Fruit fly (Drosophila melanogaster) whole organism: ENCODE results near the gene DCTN5-p25.

ENCODE experiments used
- CG8478 ChIP-seq: fragments of >200 bp; optimal IDR thresholded peaks from 2 replicates; lab custom pipeline; 2018; ENCODE audit warnings: inconsistent platforms
- Dll ChIP-seq: fragments of >200 bp; optimal IDR thresholded peaks from 2 replicates; lab custom pipeline; 2017
- usp ChIP-seq: fragments of >200 bp; optimal IDR thresholded peaks from 2 replicates; lab custom pipeline; 2017; ENCODE audit warnings: missing biosample characterization, missing genetic modification characterization, mixed read lengths

dm6 chr2L:15005505-15005904 is at the start of gene DCTN5-p25:
- TF ChIP-seq CG8478 (lab: Kevin White, UChicago) (no peak), usp (GFP tag; lab: Kevin White, UChicago) (no peak), Dll (lab: Kevin White, UChicago) (no peak)
